Fruit fly (Drosophila melanogaster): ENCODE data around the gene CG31279.
A peak's percentile ranks its signal among the peaks of the same experiment; 100 is the strongest.

CG31279 gene

DNA sequence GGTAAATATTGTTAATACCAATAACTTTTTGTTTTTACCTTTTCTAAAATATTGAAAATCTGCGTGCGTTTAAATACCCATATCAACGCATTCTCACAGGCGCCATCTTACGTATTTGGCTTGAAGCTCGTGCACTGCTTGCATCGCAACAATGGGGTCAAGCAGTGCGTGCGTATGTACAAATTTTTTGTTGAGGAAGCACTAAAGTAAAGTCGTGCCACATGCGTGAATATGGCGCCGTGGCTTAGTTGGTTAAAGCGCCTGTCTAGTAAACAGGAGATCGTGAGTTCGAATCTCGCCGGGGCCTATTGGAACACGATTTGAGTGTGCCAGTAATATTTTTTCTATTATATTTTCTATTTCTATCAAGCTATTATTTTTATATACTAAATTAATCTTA, 1.2 kb downstream of the CG31279 start (continued):
- TF ChIP-seq tup (GFP tag; optimal IDR thresholded peaks at IDR 0.05), result no peak
- TF ChIP-seq z (GFP tag; IDR thresholded peaks at IDR 0.05), result no peak
- TF ChIP-seq CG17385 (GFP tag; optimal IDR thresholded peaks at IDR 0.05), result no peak
- no peak for TF ChIP-seq scrt (GFP tag; optimal IDR thresholded peaks at IDR 0.05)
- no peak for TF ChIP-seq Oli (tag; optimal IDR thresholded peaks at IDR 0.05)
- TF ChIP-seq Hand (GFP tag; optimal IDR thresholded peaks at IDR 0.05), result no peak
- TF ChIP-seq nerfin-1 (tag; optimal IDR thresholded peaks at IDR 0.05), result peak; percentile 28
- no peak for TF ChIP-seq stc (GFP tag; IDR thresholded peaks at IDR 0.05)
- TF ChIP-seq CG6854 (GFP tag; optimal IDR thresholded peaks at IDR 0.05), result no peak
- peak; percentile 25 for TF ChIP-seq CG1233 (GFP tag; optimal IDR thresholded peaks at IDR 0.05)
- peak in 1 of 3 experiments; percentile 89 for TF ChIP-seq Stat92E (GFP tag; optimal IDR thresholded peaks at IDR 0.05)
- TF ChIP-seq CG42726 (GFP tag; IDR thresholded peaks at IDR 0.05; ENCODE audit: partially characterized antibody), result peak; percentile 93
- peak; percentile 85 for TF ChIP-seq tna (GFP tag; IDR thresholded peaks at IDR 0.05; ENCODE audit: partially characterized antibody)
- TF ChIP-seq Rx (GFP tag; IDR thresholded peaks at IDR 0.05), result no peak
- TF ChIP-seq Aef1 (GFP tag; IDR thresholded peaks at IDR 0.05), result peak; percentile 24; the same call in 1 of the 3 replicates
- TF ChIP-seq CG15269 (tag; optimal IDR thresholded peaks at IDR 0.05), result peak; percentile 48
- TF ChIP-seq chn (GFP tag; optimal IDR thresholded peaks at IDR 0.05), result no peak
- TF ChIP-seq cas (GFP tag; IDR thresholded peaks at IDR 0.05), result no peak
- TF ChIP-seq seq (GFP tag; IDR thresholded peaks at IDR 0.05), result no peak
- peak; percentile 82 for TF ChIP-seq NFAT (GFP tag; IDR thresholded peaks at IDR 0.05)
- peak; percentile 40 for TF ChIP-seq CG10979 (tag; optimal IDR thresholded peaks at IDR 0.05)
- TF ChIP-seq Rfx (GFP tag; IDR thresholded peaks at IDR 0.05), result peak; percentile 80
- peak; percentile 71 for TF ChIP-seq gro (GFP tag; optimal IDR thresholded peaks at IDR 0.05)
- TF ChIP-seq caup (GFP tag; optimal IDR thresholded peaks at IDR 0.05; ENCODE audit: severe bottlenecking), result peak; percentile 28
- TF ChIP-seq nmo (GFP tag; optimal IDR thresholded peaks at IDR 0.05), result peak; percentile 40
- TF ChIP-seq org-1 (GFP tag; optimal IDR thresholded peaks at IDR 0.05), result no peak
- no peak for TF ChIP-seq CG14441 (GFP tag; IDR thresholded peaks at IDR 0.05)
- no peak for TF ChIP-seq CG14667 (GFP tag; IDR thresholded peaks at IDR 0.05)
- TF ChIP-seq CG9817 (tag; optimal IDR thresholded peaks at IDR 0.05), result peak; percentile 14
- no peak for TF ChIP-seq pros (GFP tag; optimal IDR thresholded peaks at IDR 0.05)
- no peak for TF ChIP-seq CG8388 (GFP tag; optimal IDR thresholded peaks at IDR 0.05)
- TF ChIP-seq CG31388 (GFP tag; optimal IDR thresholded peaks at IDR 0.05), result no peak
- TF ChIP-seq Blimp-1 (GFP tag; optimal IDR thresholded peaks at IDR 0.05), result no peak
- no peak; the same call in 1 of the 2 replicates for TF ChIP-seq CG17612 (GFP tag; IDR thresholded peaks at IDR 0.05)
- TF ChIP-seq CG11085 (GFP tag; IDR thresholded peaks at IDR 0.05), result no peak
- TF ChIP-seq crol (GFP tag; IDR thresholded peaks at IDR 0.05), result no peak
- TF ChIP-seq odd (GFP tag; optimal IDR thresholded peaks at IDR 0.05), result no peak
- no peak for TF ChIP-seq fd3F (GFP tag; optimal IDR thresholded peaks at IDR 0.05)
- no peak for TF ChIP-seq so (GFP tag; IDR thresholded peaks at IDR 0.05)
- no peak for TF ChIP-seq CG9797 (GFP tag; optimal IDR thresholded peaks at IDR 0.05)
- TF ChIP-seq CG7786 (GFP tag; optimal IDR thresholded peaks at IDR 0.05), result no peak
- peak; percentile 27 for TF ChIP-seq zfh2 (GFP tag; optimal IDR thresholded peaks at IDR 0.05)
- TF ChIP-seq CrebB (tag; optimal IDR thresholded peaks at IDR 0.05), result no peak
- no peak for TF ChIP-seq D19B (GFP tag; optimal IDR thresholded peaks at IDR 0.05)
- peak; percentile 6 for TF ChIP-seq Atf-2 (GFP tag; optimal IDR thresholded peaks at IDR 0.05)
- TF ChIP-seq Atf6 (GFP tag; IDR thresholded peaks at IDR 0.05), result no peak
- peak; percentile 19 for TF ChIP-seq Mes4 (GFP tag; optimal IDR thresholded peaks at IDR 0.05)
- TF ChIP-seq fd102C (GFP tag; optimal IDR thresholded peaks at IDR 0.05), result peak; percentile 27
- TF ChIP-seq CG14860 (GFP tag; IDR thresholded peaks at IDR 0.05; ENCODE audit: partially characterized antibody), result peak; percentile 52; the same call in 1 of the 3 replicates
- TF ChIP-seq twi (tag; optimal IDR thresholded peaks at IDR 0.05), result no peak
- TF ChIP-seq Meics (GFP tag; optimal IDR thresholded peaks at IDR 0.05), result no peak

All from whole organism, embryonic.